Fruit fly (Drosophila melanogaster): Measurements from ENCODE around the gene CG6999.

The CG6999 gene

dm6 chrX:9109072-9109844 is 21.1 kb downstream of the CG6999 start (continued):
- TF ChIP-seq CG34376 (GFP tag; optimal IDR thresholded peaks at IDR 0.05) = no peak
- no peak for TF ChIP-seq CG7987 (GFP tag; optimal IDR thresholded peaks at IDR 0.05)
- no peak for TF ChIP-seq Gsc (GFP tag; IDR thresholded peaks at IDR 0.05)
- no peak for TF ChIP-seq Fer2 (tag; optimal IDR thresholded peaks at IDR 0.05)
- no peak for TF ChIP-seq caup (GFP tag; optimal IDR thresholded peaks at IDR 0.05; ENCODE audit: severe bottlenecking)
- TF ChIP-seq CG11696 (GFP tag; IDR thresholded peaks at IDR 0.05) = no peak
- no peak for TF ChIP-seq CG7963 (GFP tag; IDR thresholded peaks at IDR 0.05; ENCODE audit: partially characterized antibody)
- TF ChIP-seq Neu2 (GFP tag; optimal IDR thresholded peaks at IDR 0.05; ENCODE audit: borderline replicate concordance) = no peak
- peak; percentile 29; the same call in 1 of the 2 replicates for TF ChIP-seq peb (GFP tag; IDR thresholded peaks at IDR 0.05)
- peak; percentile 47 for TF ChIP-seq Antp (GFP tag; optimal IDR thresholded peaks at IDR 0.05)
- peak; percentile 53 for TF ChIP-seq Drgx (GFP tag; IDR thresholded peaks at IDR 0.05)
- TF ChIP-seq CG8281 (tag; optimal IDR thresholded peaks at IDR 0.05) = no peak
- TF ChIP-seq fd64A (GFP tag; optimal IDR thresholded peaks at IDR 0.05) = no peak
- TF ChIP-seq CG12236 (GFP tag; optimal IDR thresholded peaks at IDR 0.05) = peak; percentile 40
- no peak for TF ChIP-seq CG11456 (GFP tag; IDR thresholded peaks at IDR 0.05)
- TF ChIP-seq Dll (GFP tag; IDR thresholded peaks at IDR 0.05; ENCODE audit: partially characterized antibody) = 0 out of 4 replicates have a peak, but pooled peaks have one; percentile 28
- peak; percentile 55 for TF ChIP-seq MESR4 (GFP tag; optimal IDR thresholded peaks at IDR 0.05)
- TF ChIP-seq CoRest (tag; optimal IDR thresholded peaks at IDR 0.05) = peak; percentile 72
- TF ChIP-seq Mad (GFP tag; optimal IDR thresholded peaks at IDR 0.05) = peak; percentile 49
- peak; percentile 17 for TF ChIP-seq gcm (GFP tag; optimal IDR thresholded peaks at IDR 0.05)
- TF ChIP-seq CG7357 (GFP tag; IDR thresholded peaks at IDR 0.05) = no peak
- no peak for TF ChIP-seq amos (GFP tag; IDR thresholded peaks at IDR 0.05; ENCODE audit: partially characterized antibody)
- TF ChIP-seq jigr1 (GFP tag; IDR thresholded peaks at IDR 0.05) = no peak
- peak; percentile 51 for TF ChIP-seq CG30020 (tag; optimal IDR thresholded peaks at IDR 0.05)
- peak; percentile 52 to 66 for TF ChIP-seq chif (GFP tag; optimal IDR thresholded peaks at IDR 0.05)
- TF ChIP-seq pan (optimal IDR thresholded peaks at IDR 0.05) = no peak
- TF ChIP-seq pan (GFP tag; optimal IDR thresholded peaks at IDR 0.05 in 1 of 2, IDR thresholded peaks at IDR 0.05 in 1 of 2) = peak in 1 of 2 experiments; percentile 44
- TF ChIP-seq Bteb2 (GFP tag; optimal IDR thresholded peaks at IDR 0.05) = peak; percentile 26
- no peak for TF ChIP-seq en (GFP tag; optimal IDR thresholded peaks at IDR 0.05)
- no peak for TF ChIP-seq stc (GFP tag; IDR thresholded peaks at IDR 0.05)
- no peak for TF ChIP-seq CG8359 (GFP tag; optimal IDR thresholded peaks at IDR 0.05; ENCODE audit: borderline replicate concordance)
- TF ChIP-seq CG13287 (GFP tag; IDR thresholded peaks at IDR 0.05; ENCODE audit: partially characterized antibody) = no peak
- peak; percentile 65 for TF ChIP-seq CG31365 (tag; optimal IDR thresholded peaks at IDR 0.05)
- peak; percentile 72 for TF ChIP-seq CG30403 (GFP tag; optimal IDR thresholded peaks at IDR 0.05)
- TF ChIP-seq pita (GFP tag; optimal IDR thresholded peaks at IDR 0.05) = no peak
- no peak for TF ChIP-seq CG18764 (GFP tag; optimal IDR thresholded peaks at IDR 0.05)
- TF ChIP-seq CG31441 (GFP tag; IDR thresholded peaks at IDR 0.05) = peak; percentile 38; the same call in 1 of the 2 replicates
- TF ChIP-seq grau (tag; optimal IDR thresholded peaks at IDR 0.05) = peak; percentile 58
- peak; percentile 44 for TF ChIP-seq CG10979 (tag; optimal IDR thresholded peaks at IDR 0.05)
- peak; percentile 40 for TF ChIP-seq ewg (GFP tag; optimal IDR thresholded peaks at IDR 0.05)
- no peak for TF ChIP-seq Hmx (GFP tag; optimal IDR thresholded peaks at IDR 0.05)
- TF ChIP-seq TFAM (GFP tag; optimal IDR thresholded peaks at IDR 0.05) = no peak
- TF ChIP-seq CG6813 (GFP tag; optimal IDR thresholded peaks at IDR 0.05) = no peak
- TF ChIP-seq crol (GFP tag; IDR thresholded peaks at IDR 0.05) = no peak
- TF ChIP-seq CG18619 (GFP tag; optimal IDR thresholded peaks at IDR 0.05) = peak; percentile 48
- no peak for TF ChIP-seq dmrt99B (tag; optimal IDR thresholded peaks at IDR 0.05)
- no peak for TF ChIP-seq Lim3 (GFP tag; IDR thresholded peaks at IDR 0.05)
- peak; percentile 52 for TF ChIP-seq HmgD (GFP tag; optimal IDR thresholded peaks at IDR 0.05)
- peak; percentile 67 for TF ChIP-seq Sin3A (optimal IDR thresholded peaks at IDR 0.05)

All from whole organism, embryonic.